Worm (Caenorhabditis elegans) whole organism, young adult: Measurements from ENCODE around the gene vdac-1.

Source experiments
- B0019.2 ChIP-seq: fragments of 200-800 bp; sonication (Bioruptor generic); conservative IDR thresholded peaks from 2 replicates; pipeline ENCODE4 v1.3.6; 2022; ENCODE audit warnings: missing genetic modification reagents, missing genetic modification characterization, missing compliant biosample characterization
- B0261.1 ChIP-seq: sonication (generic microtip); optimal IDR thresholded peaks from 2 replicates; lab custom pipeline; 2016; ENCODE audit warnings: mild to moderate bottlenecking, missing genetic modification characterization, moderate library complexity, missing compliant biosample characterization
- C17E4.6 ChIP-seq: fragments of 200-800 bp; sonication (Bioruptor generic); IDR thresholded peaks from 2 replicates; pipeline ENCODE4 v1.3.6; 2022; ENCODE audit warnings: missing genetic modification reagents, missing genetic modification characterization, missing compliant biosample characterization
- D2030.7 ChIP-seq: fragments of 200-800 bp; sonication (Bioruptor generic); IDR thresholded peaks from 2 replicates; pipeline ENCODE4 v1.3.6; 2022; ENCODE audit warnings: missing genetic modification reagents, missing genetic modification characterization, missing compliant biosample characterization
- F33H1.4 ChIP-seq: fragments of 200-800 bp; sonication (Bioruptor generic); IDR thresholded peaks from 2 replicates; pipeline ENCODE4 v1.3.6; 2022; ENCODE audit warnings: missing genetic modification reagents, missing genetic modification characterization, missing compliant biosample characterization
- F39B2.1 ChIP-seq: fragments of 200-800 bp; sonication (Bioruptor generic); IDR thresholded peaks from 2 replicates; pipeline ENCODE4 v1.3.6; 2022; ENCODE audit warnings: missing genetic modification reagents, missing genetic modification characterization, missing compliant biosample characterization
- K12H6.12 ChIP-seq: fragments of 200-800 bp; sonication (Bioruptor generic); optimal IDR thresholded peaks from 2 replicates; lab custom pipeline; 2018; ENCODE audit warnings: mild to moderate bottlenecking, missing genetic modification characterization, missing compliant biosample characterization
- T07F8.4 ChIP-seq: sonication (generic microtip); optimal IDR thresholded peaks from 2 replicates; lab custom pipeline; 2016; ENCODE audit warnings: mild to moderate bottlenecking, missing genetic modification characterization, moderate library complexity, missing compliant biosample characterization
- T26A5.8 ChIP-seq: sonication (generic microtip); optimal IDR thresholded peaks from 2 replicates; lab custom pipeline; 2016; ENCODE audit warnings: missing genetic modification characterization, missing compliant biosample characterization
- Y53G8AR.9 ChIP-seq: fragments of 200-800 bp; sonication (Bioruptor generic); conservative IDR thresholded peaks from 2 replicates; pipeline ENCODE4 v1.3.6; 2022; ENCODE audit warnings: missing genetic modification reagents, missing genetic modification characterization, missing compliant biosample characterization
- athp-1 ChIP-seq: sonication (generic microtip); optimal IDR thresholded peaks from 2 replicates; lab custom pipeline; 2017; ENCODE audit warnings: mild to moderate bottlenecking, missing genetic modification characterization, missing compliant biosample characterization
- attf-3 ChIP-seq: fragments of 200-800 bp; sonication (Bioruptor generic); conservative IDR thresholded peaks from 2 replicates; pipeline ENCODE4 v1.3.6; 2022; ENCODE audit warnings: missing genetic modification reagents, missing genetic modification characterization, missing compliant biosample characterization
- attf-5 ChIP-seq: fragments of 200-800 bp; sonication (Bioruptor generic); optimal IDR thresholded peaks from 2 replicates; lab custom pipeline; 2018; ENCODE audit warnings: mild to moderate bottlenecking, missing genetic modification characterization, missing compliant biosample characterization
- bed-2 ChIP-seq: fragments of 200-800 bp; sonication (Bioruptor generic); IDR thresholded peaks from 2 replicates; pipeline ENCODE4 v1.3.6; 2022; ENCODE audit warnings: missing genetic modification reagents, missing genetic modification characterization, missing compliant biosample characterization
- cebp-1 ChIP-seq, 2 experiments: fragments of 200-800 bp in 1 of 2; sonication (Bioruptor generic) in 1 of 2; sonication (generic microtip) in 1 of 2; IDR thresholded peaks in 1 of 2; optimal IDR thresholded peaks in 1 of 2; 2 replicates each; pipeline versions ENCODE4 v1.3.6 to Lab custom; 2017 to 2022; ENCODE audit warnings: missing compliant biosample characterization in 2 of 2, missing genetic modification characterization in 2 of 2, mild to moderate bottlenecking in 1 of 2, missing genetic modification reagents in 1 of 2, moderate library complexity in 1 of 2
- ceh-100 ChIP-seq: fragments of 200-800 bp; sonication (Bioruptor generic); IDR thresholded peaks from 2 replicates; pipeline ENCODE4 v1.3.6; 2022; ENCODE audit warnings: missing genetic modification reagents, missing genetic modification characterization, missing compliant biosample characterization
- ceh-27 ChIP-seq: fragments of 200-800 bp; sonication (Bioruptor generic); optimal IDR thresholded peaks from 2 replicates; lab custom pipeline; 2018; ENCODE audit warnings: mild to moderate bottlenecking, missing genetic modification characterization, moderate library complexity, missing compliant biosample characterization
- chd-7 ChIP-seq: sonication (generic microtip); optimal IDR thresholded peaks from 2 replicates; lab custom pipeline; 2016; ENCODE audit warnings: mild to moderate bottlenecking, missing genetic modification characterization, moderate library complexity, missing compliant biosample characterization
- dpff-1 ChIP-seq: sonication (generic microtip); optimal IDR thresholded peaks from 2 replicates; lab custom pipeline; 2017; ENCODE audit warnings: mild to moderate bottlenecking, missing genetic modification characterization, missing compliant biosample characterization
- dpl-1 ChIP-seq: fragments of 150-350 bp; optimal IDR thresholded peaks from 2 replicates; lab custom pipeline; 2014; ENCODE audit warnings: missing biosample characterization, missing genetic modification reagents, missing genetic modification characterization
- efl-1 ChIP-seq: fragments of 150-350 bp; optimal IDR thresholded peaks from 2 replicates; lab custom pipeline; 2014; ENCODE audit warnings: missing biosample characterization, missing genetic modification reagents, missing genetic modification characterization
- egrh-3 ChIP-seq: fragments of 200-800 bp; sonication (Bioruptor generic); IDR thresholded peaks from 2 replicates; pipeline ENCODE4 v1.3.6; 2022; ENCODE audit warnings: missing genetic modification reagents, missing genetic modification characterization, missing compliant biosample characterization
- him-1 ChIP-seq: sonication (generic microtip); optimal IDR thresholded peaks from 2 replicates; lab custom pipeline; 2016; ENCODE audit warnings: missing genotype, missing genetic modification reagents, missing genetic modification characterization, missing compliant biosample characterization
- hmg-1.2 ChIP-seq: fragments of 200-800 bp; sonication (Bioruptor generic); IDR thresholded peaks from 2 replicates; pipeline ENCODE4 v1.3.6; 2022; ENCODE audit warnings: missing genetic modification reagents, missing genetic modification characterization, missing compliant biosample characterization
- hmg-20 ChIP-seq: fragments of 200-800 bp; sonication (Bioruptor generic); IDR thresholded peaks from 2 replicates; pipeline ENCODE4 v1.3.6; 2022; ENCODE audit warnings: missing genetic modification reagents, missing genetic modification characterization, missing compliant biosample characterization
- hsf-1 ChIP-seq: fragments of 200-800 bp; sonication (Bioruptor generic); IDR thresholded peaks from 2 replicates; pipeline ENCODE4 v1.3.6; 2022; ENCODE audit warnings: missing genetic modification reagents, missing genetic modification characterization, missing compliant biosample characterization
- lag-1 ChIP-seq: fragments of 200-800 bp; sonication (Bioruptor generic); IDR thresholded peaks from 2 replicates; pipeline ENCODE4 v1.3.6; 2022; ENCODE audit warnings: missing genetic modification reagents, missing genetic modification characterization, missing compliant biosample characterization
- lin-26 ChIP-seq: fragments of 200-800 bp; sonication (Bioruptor generic); IDR thresholded peaks from 2 replicates; pipeline ENCODE4 v1.3.6; 2022; ENCODE audit warnings: missing genetic modification reagents, missing genetic modification characterization, missing compliant biosample characterization
- lin-35 ChIP-seq, 3 experiments: fragments of 150-350 bp in 2 of 3; sonication (generic microtip) in 1 of 3; optimal IDR thresholded peaks; 2 replicates each; lab custom pipeline; 2014 to 2018; ENCODE audit warnings: missing biosample characterization in 3 of 3, missing genetic modification characterization in 3 of 3, missing genetic modification reagents in 3 of 3
- lsl-1 ChIP-seq: fragments of 200-800 bp; sonication (Bioruptor generic); optimal IDR thresholded peaks from 2 replicates; lab custom pipeline; 2018; ENCODE audit warnings: mild to moderate bottlenecking, missing genetic modification characterization, moderate library complexity, missing compliant biosample characterization
- madf-3 ChIP-seq: fragments of 200-800 bp; sonication (Bioruptor generic); IDR thresholded peaks from 2 replicates; pipeline ENCODE4 v1.3.6; 2022; ENCODE audit warnings: missing genetic modification reagents, missing genetic modification characterization, missing compliant biosample characterization
- mes-4 ChIP-seq: sonication (generic microtip); optimal IDR thresholded peaks from 2 replicates; lab custom pipeline; 2016; ENCODE audit warnings: missing genotype, missing genetic modification characterization, missing compliant biosample characterization
- nfya-2 ChIP-seq: fragments of 200-800 bp; sonication (Bioruptor generic); IDR thresholded peaks from 2 replicates; pipeline ENCODE4 v1.3.6; 2022; ENCODE audit warnings: missing genetic modification reagents, missing genetic modification characterization, missing compliant biosample characterization
- nhr-27 ChIP-seq: fragments of 200-800 bp; sonication (Bioruptor generic); optimal IDR thresholded peaks from 2 replicates; lab custom pipeline; 2018; ENCODE audit warnings: mild to moderate bottlenecking, missing genetic modification characterization, moderate library complexity, missing compliant biosample characterization
- nhr-80 ChIP-seq: sonication (generic microtip); optimal IDR thresholded peaks from 2 replicates; lab custom pipeline; 2016; ENCODE audit warnings: missing genetic modification characterization, missing compliant biosample characterization
- nhr-90 ChIP-seq: sonication (generic microtip); optimal IDR thresholded peaks from 2 replicates; lab custom pipeline; 2016; ENCODE audit warnings: missing genotype, mild to moderate bottlenecking, missing genetic modification characterization, missing compliant biosample characterization
- rcor-1 ChIP-seq: fragments of 200-800 bp; sonication (Bioruptor generic); IDR thresholded peaks from 2 replicates; pipeline ENCODE4 v1.3.6; 2022; ENCODE audit warnings: missing genetic modification reagents, missing genetic modification characterization, missing compliant biosample characterization
- repo-1 ChIP-seq: sonication (generic microtip); optimal IDR thresholded peaks from 2 replicates; lab custom pipeline; 2017; ENCODE audit warnings: mild to moderate bottlenecking, missing genetic modification characterization, missing compliant biosample characterization
- rpc-1 ChIP-seq, 2 experiments: fragments of 150-350 bp in 1 of 2; sonication (generic microtip) in 1 of 2; optimal IDR thresholded peaks; 2 replicates each; lab custom pipeline; 2014 to 2018; ENCODE audit warnings: missing biosample characterization in 1 of 2, missing genetic modification characterization in 1 of 2, missing genetic modification reagents in 1 of 2, missing genotype in 1 of 2
- snpc-4 ChIP-seq, 5 experiments: fragments of 150-350 bp in 1 of 5; sonication (generic microtip) in 4 of 5; optimal IDR thresholded peaks; 2 replicates each; lab custom pipeline; 2014 to 2018; ENCODE audit warnings: missing genetic modification characterization in 5 of 5, missing biosample characterization in 3 of 5, antibody characterized with exemption in 2 of 5, mild to moderate bottlenecking in 2 of 5, missing compliant biosample characterization in 2 of 5, missing genotype in 2 of 5, moderate library complexity in 2 of 5, missing genetic modification reagents in 1 of 5
- sptf-2 ChIP-seq: fragments of 200-800 bp; sonication (Bioruptor generic); optimal IDR thresholded peaks from 2 replicates; lab custom pipeline; 2018; ENCODE audit warnings: mild to moderate bottlenecking, missing genetic modification characterization, missing compliant biosample characterization
- tbp1 ChIP-seq: fragments of 200-800 bp; sonication (Bioruptor generic); optimal IDR thresholded peaks from 2 replicates; lab custom pipeline; 2018; ENCODE audit warnings: mild to moderate bottlenecking, missing genetic modification characterization, missing compliant biosample characterization
- zim-3 ChIP-seq: sonication (generic microtip); optimal IDR thresholded peaks from 2 replicates; lab custom pipeline; 2017; ENCODE audit warnings: mild to moderate bottlenecking, missing genetic modification characterization, moderate library complexity, missing compliant biosample characterization
- ztf-26 ChIP-seq: sonication (generic microtip); optimal IDR thresholded peaks from 2 replicates; lab custom pipeline; 2017; ENCODE audit warnings: missing genetic modification characterization, missing compliant biosample characterization
- ztf-28 ChIP-seq: fragments of 200-800 bp; sonication (Bioruptor generic); IDR thresholded peaks from 2 replicates; pipeline ENCODE4 v1.3.6; 2022; ENCODE audit warnings: missing genetic modification reagents, missing genetic modification characterization, missing compliant biosample characterization
- ztf-3 ChIP-seq: fragments of 200-800 bp; sonication (Bioruptor generic); optimal IDR thresholded peaks from 2 replicates; lab custom pipeline; 2018; ENCODE audit warnings: mild to moderate bottlenecking, missing genetic modification characterization, missing compliant biosample characterization

Gene vdac-1

DNA sequence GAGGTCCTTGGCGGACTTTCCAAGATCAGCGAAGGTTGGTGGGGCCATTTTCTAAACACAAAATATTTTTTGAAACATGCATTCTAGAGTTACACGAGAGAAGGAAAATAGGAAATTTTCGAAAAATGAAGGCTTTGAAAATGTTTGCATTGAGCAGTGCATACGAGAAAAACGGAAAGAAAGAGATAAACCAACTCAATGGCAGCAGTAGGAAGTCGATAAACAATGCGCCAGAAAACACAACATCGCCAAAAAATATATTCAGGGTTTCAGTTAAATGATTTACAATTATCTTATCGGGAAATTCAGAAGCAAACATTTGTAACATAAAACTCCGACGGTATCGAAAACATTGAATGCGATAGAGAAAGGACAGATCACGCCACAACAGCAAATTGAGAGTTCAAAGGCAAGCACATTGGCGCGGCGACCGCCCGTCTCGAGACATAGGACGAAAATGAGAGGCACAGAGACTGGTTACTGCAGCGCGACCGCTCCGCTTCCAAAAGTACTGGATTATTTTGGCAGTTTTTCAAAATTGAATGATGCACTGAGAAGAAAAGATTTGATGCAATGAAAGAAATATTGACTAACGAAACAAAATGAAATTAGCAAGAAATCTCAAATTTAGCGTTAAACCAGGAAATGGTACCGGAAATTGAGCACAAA is at the start of gene vdac-1, which contains the start of gene R05G6.5 (continued):
- TF ChIP-seq attf-3 (GFP tag; lab: Robert Waterston, UW) (peak; percentile 67), nhr-80 (tag; lab: Kevin White, UChicago) (peak; percentile 97), efl-1 (no peak), nfya-2 (no peak), B0261.1 (tag; lab: Kevin White, UChicago) (no peak), tbp1 (peak; percentile 55), snpc-4 (GFP tag; optimal IDR thresholded peaks at IDR 0.05; lab: Kevin White, UChicago) (peak; percentile 22), snpc-4 (tag; optimal IDR thresholded peaks at IDR 0.05; lab: Kevin White, UChicago) (peak; percentile 17 to 58 (median 24)), rcor-1 (peak; percentile 39; the same call in 1 of the 2 replicates), K12H6.12 (tag; lab: Kevin White, UChicago) (peak; percentile 51), bed-2 (no peak), attf-5 (GFP tag; lab: Kevin White, UChicago) (peak; percentile 80), rpc-1 (optimal IDR thresholded peaks at IDR 0.05; lab: Kevin White, UChicago) (no peak), rpc-1 (tag; optimal IDR thresholded peaks at IDR 0.05; lab: Kevin White, UChicago) (no peak), F39B2.1 (GFP tag; lab: Robert Waterston, UW) (no peak), cebp-1 (GFP tag; IDR thresholded peaks at IDR 0.05; lab: Robert Waterston, UW) (no peak), cebp-1 (tag; optimal IDR thresholded peaks at IDR 0.05; lab: Kevin White, UChicago) (peak; percentile 73), B0019.2 (no peak), lag-1 (GFP tag; lab: Robert Waterston, UW) (no peak), egrh-3 (GFP tag; lab: Robert Waterston, UW) (0 out of 2 replicates have a peak, but pooled peaks have one; percentile 8), T26A5.8 (tag; lab: Kevin White, UChicago) (no peak), lin-35 (GFP tag; optimal IDR thresholded peaks at IDR 0.05; lab: Kevin White, UChicago) (peak in 1 of 3 experiments; percentile 73), zim-3 (no peak), ceh-27 (GFP tag; lab: Kevin White, UChicago) (peak; percentile 79), repo-1 (peak; percentile 45), lin-26 (GFP tag; lab: Robert Waterston, UW) (no peak), D2030.7 (GFP tag; lab: Robert Waterston, UW) (no peak), athp-1 (peak; percentile 38), T07F8.4 (tag; lab: Kevin White, UChicago) (no peak), ztf-28 (no peak), sptf-2 (GFP tag; lab: Kevin White, UChicago) (no peak), ztf-26 (tag; lab: Kevin White, UChicago) (peak; percentile 21), F33H1.4 (GFP tag; lab: Robert Waterston, UW) (no peak), Y53G8AR.9 (GFP tag; lab: Robert Waterston, UW) (peak; percentile 86), him-1 (tag; lab: Kevin White, UChicago) (no peak), chd-7 (tag; lab: Kevin White, UChicago) (peak; percentile 42), C17E4.6 (GFP tag; lab: Robert Waterston, UW) (no peak), hmg-1.2 (GFP tag; lab: Robert Waterston, UW) (peak; percentile 92), hsf-1 (GFP tag; lab: Robert Waterston, UW) (0 out of 2 replicates have a peak, but pooled peaks have one; percentile 54), ceh-100 (GFP tag; lab: Robert Waterston, UW) (0 out of 2 replicates have a peak, but pooled peaks have one; percentile 40), hmg-20 (GFP tag; lab: Robert Waterston, UW) (no peak), dpl-1 (peak; percentile 16), lsl-1 (GFP tag; lab: Kevin White, UChicago) (no peak), ztf-3 (no peak), dpff-1 (tag; lab: Kevin White, UChicago) (no peak), mes-4 (no peak), nhr-27 (tag; lab: Kevin White, UChicago) (no peak), nhr-90 (no peak), madf-3 (peak; percentile 97)
